Fruit fly (Drosophila melanogaster) ovary, adult (tissue): ENCODE data around the gene Tyler.
A peak's percentile ranks its signal among the peaks of the same experiment; 100 is the strongest.

Experiments
- CG17801 ChIP-seq: fragments of 200-800 bp; optimal IDR thresholded peaks from 2 replicates; lab custom pipeline; 2019; ENCODE audit warnings: missing biosample characterization, mild to moderate bottlenecking, missing genetic modification characterization, moderate library complexity; ENCODE audit not compliant: partially characterized antibody

Tyler gene

DNA sequence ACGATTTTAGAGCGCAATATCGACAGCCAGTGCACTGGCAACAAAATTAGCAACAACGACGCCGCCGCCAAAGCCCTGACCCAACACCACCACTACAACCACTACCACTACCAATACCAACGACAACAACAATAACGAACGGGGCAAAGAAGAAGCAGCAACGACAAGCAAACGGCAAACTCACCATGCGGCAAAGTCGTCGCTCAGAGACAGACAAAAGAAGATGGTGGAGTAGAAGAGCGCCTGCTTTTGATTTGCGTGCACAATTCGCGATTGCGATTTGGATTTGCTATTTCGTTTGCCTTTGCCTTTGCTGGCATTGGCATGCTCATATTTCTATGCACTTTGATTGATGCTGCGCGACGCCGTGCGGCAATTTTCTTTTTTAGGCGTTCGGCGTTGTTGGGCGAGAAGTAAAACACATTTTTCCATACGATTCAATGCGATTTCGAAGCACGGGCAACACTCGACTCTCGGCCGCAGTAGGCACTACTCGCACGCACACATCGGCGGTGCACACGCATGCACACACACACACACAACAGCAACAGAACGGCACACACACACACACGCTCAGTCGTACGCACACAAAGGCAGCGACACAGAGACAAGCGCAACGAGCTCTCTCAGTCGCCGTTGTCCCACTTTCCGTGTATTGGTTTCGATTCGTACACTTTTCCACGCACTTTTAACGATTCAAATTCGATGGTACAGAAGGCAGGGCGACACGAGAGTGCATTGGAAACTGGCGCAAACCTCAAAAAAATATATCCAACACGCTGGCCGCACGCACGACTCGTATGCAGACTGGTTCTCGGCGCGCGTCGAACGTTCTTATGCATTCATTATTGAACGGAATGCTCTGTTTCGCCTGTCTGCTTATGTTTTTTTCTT is 26.4 kb downstream of the Tyler start:
- peak; percentile 25 for TF ChIP-seq CG17801 (GFP tag; lab: Kevin White, UChicago)

DNA sequence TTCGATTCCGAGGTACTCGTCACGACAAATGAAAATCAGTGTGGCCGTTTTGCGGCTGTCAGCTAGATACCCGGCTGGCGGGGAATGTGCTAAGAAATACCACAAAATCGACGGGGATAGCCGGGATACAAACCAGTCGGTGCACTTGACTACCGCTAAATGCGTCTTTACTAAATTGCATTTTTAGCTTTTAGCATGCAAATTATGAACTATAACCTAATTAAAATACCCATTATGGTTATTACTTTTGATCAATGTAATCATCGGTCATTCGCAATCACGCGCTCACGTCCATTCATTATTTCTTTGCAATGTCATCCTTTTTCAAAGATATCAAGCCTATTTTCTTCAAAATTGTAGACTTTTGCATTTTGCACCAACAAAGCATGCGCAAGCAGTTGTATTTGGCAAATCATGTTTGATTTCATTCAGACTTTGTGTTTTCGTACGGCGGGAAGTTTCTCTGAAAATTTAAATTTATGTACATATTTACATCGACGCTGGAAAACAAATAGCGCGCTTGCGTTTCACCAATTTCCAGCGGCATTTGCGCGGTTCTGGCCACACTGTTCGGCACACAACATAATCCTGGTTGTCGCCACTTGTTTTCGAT is 27.1 kb downstream of the Tyler start, which contains the start of gene Rcd-1:
Gene Rcd-1 (plus strand): TSS at position 440 of the 613 bp plus-strand sequence.
- no peak for TF ChIP-seq CG17801 (GFP tag; lab: Kevin White, UChicago)

DNA sequence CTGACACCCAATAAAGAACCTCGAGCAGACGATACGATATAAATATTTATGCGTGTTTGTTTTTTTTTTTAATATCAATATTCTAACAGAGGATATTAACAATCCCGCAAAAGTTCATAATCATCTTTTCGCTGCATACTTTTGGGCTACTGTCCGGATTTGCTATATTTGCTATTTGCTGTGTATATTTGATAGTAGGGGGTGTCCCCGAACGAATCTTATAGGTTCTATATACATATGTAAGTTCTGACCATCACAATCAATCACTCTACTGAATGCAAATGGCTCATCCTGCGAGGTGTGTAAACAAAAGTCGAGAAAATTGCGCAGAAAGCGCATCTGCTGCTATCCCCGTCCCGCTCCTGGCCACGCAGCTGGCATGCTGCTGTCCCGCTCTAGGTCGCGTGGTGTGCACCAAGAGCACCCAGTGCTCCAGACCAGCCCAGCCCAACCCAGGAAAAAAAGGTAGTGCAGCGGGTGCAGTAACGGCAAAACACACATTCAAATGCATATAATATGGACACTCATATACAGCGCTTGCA is 29.5 kb downstream of the Tyler start:
- TF ChIP-seq CG17801 (GFP tag; lab: Kevin White, UChicago): no peak

DNA sequence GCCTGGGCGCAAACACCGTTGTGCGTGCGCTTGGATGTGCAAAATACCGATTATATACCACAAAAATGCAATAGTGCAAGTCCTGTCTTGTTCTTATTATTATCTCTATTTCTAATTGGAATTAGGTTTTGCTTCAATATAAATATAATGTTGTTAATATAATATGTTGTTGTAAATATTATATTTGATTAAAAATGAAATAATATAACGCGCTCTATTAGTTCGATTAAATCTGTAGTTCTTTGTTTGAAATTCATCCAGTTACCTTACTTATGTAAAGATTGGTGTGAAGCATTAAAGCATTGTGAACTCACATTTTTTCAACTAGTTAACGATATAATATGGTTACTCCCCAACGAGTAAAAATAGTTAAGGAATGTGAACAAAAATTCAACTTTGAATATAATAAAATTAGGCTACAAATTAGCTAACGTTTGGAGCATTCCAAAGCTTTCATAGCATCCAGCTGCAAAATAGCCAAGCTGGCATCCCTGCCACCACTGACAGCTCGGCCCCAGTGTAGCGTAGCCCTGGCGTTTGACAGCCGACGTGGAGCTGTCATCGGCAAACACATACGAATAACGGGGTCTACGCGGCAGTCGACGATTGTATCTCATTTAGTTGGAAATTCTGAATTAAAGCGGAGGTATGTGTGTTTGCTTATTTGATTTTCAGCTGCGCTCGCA is 31.6 kb downstream of the Tyler start, which contains the start of the genes CG12237 and Sec61gamma:
Gene CG12237 (minus strand): TSS at position 51 of the 686 bp plus-strand sequence.
Gene Sec61gamma (plus strand): TSS at position 509 of the 686 bp plus-strand sequence.
- TF ChIP-seq CG17801 (GFP tag; lab: Kevin White, UChicago): peak; percentile 45

DNA sequence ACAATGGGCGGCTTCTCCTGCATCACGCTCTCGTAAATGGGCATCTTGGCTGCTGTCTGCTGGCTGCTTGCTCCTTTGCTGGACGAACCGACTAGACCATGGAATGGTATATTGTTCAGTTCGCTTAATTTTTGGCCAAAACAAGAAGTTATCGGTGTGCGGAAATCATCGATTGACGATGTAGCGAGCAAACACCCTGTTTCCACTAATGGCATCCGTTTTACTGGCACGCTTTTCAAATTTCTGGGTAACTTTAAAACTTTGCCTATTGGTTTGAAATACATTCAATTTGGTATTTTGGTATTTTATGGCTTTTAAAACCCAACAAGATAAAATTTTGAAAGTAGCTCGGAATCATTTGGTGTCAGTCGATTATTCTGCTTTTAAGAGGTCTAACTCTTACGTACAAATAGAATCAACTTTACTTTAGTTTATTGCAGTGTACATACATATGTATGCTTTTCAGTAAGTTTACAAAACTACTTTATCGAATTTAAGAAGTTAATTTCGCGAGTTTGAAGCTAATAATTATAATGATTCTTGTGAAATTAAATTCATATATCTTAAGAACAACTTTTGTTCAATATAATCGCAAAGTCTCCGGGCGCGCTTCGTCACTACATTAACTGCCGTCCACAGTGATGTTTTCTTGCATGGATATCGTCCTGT is 34.7 kb downstream of the Tyler start, which contains the start of gene Arp10:
Gene Arp10 (minus strand): TSS at position 304 of the 669 bp plus-strand sequence.
- no peak for TF ChIP-seq CG17801 (GFP tag; lab: Kevin White, UChicago)

DNA sequence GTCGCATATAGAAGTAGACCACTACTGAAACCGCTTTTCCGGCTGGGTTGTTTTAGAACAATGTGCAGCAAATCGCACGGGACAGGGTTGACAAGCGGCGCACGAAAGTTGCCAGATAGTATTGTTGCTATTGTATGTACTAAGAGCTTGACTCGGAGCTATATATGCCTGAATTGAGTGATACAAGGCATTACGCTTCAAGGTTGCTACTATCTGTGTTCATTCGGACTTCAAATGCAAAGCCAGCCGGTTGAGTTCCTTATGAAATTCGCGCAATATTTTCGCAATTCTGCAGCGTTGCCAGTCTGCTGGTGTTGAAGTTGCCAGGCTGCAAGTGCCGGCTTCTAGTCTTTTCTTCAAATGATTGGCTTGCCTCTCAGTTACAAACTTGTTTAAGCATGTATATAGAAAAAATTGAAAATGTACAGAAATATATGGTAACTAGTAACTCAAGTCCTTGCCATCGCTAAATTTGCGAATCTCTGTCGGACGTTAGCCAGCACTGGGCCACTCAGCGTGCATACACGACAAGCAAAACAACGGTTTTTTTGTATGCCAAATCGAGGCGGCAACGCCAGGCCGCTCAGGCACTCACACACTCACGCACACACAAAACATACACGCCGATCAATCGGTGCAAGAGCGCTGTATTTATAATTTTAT is 40.6 kb downstream of the Tyler start, which contains the start of the genes Ranbp21 and Elys:
Gene Ranbp21 (minus strand): TSS at position 513 of the 663 bp plus-strand sequence.
Gene Elys (plus strand): TSS at position 549 of the 663 bp plus-strand sequence.
- TF ChIP-seq CG17801 (GFP tag; lab: Kevin White, UChicago): peak; percentile 13

DNA sequence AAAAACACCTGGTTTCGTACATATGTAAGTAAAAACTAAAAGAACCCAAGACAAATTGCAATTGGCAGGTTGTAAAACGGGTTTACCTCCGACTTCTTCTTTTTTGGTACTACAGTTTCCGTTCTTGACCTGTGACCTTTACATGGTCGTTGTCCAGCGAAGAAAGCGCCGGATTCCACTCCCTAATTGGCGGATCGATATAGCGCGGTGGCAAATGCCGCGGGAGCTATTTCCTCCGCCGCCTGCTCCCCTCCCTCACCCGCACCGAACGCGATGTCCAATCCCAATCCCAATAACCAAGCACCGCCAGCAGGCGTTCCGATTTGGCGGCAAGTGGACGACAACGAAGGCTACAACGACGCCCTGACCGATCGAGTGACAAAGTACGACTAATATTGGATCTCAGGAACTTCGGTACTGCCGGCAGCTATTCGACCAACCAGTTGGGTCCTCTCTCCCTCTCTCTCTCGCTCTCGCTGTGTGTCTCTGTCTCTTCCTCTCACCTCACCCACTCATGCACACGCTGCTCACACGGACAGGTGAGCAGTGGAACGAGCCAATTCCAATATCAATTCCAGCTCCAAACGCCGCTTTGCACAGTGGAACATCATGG is 51.4 kb downstream of the Tyler start:
- peak; percentile 48 for TF ChIP-seq CG17801 (GFP tag; lab: Kevin White, UChicago)

DNA sequence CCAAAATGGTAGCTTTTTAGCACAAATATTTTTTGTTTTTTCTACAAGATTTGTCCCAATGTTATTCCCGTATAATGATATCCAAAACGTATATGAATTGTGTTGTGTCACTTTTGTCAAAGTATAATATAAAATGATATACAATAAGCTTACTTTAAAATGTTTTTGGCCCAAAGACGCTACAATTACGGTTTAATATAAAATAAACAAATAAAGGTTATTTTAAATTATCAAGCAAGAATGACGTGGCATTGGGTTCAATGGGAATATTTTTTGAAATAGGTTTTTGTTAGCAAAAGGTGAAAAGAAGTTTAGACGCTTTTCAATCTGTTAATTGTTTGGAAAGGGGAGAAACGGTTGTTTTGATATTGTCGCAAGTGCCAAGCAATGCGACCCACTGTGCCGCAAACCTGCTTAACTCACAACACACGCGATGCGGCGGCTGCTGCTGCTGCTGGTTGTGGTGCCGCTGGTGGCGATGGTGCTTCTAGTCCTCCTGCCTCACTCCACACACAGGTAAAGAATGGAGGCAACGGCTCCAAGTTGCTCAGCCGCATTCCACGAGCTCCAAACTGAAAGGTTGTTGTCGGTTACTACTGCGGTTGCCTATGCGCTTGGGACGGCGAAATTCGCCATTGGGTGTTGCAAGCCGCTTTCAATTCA is 52.0 kb downstream of the Tyler start:
- no peak for TF ChIP-seq CG17801 (GFP tag; lab: Kevin White, UChicago)

DNA sequence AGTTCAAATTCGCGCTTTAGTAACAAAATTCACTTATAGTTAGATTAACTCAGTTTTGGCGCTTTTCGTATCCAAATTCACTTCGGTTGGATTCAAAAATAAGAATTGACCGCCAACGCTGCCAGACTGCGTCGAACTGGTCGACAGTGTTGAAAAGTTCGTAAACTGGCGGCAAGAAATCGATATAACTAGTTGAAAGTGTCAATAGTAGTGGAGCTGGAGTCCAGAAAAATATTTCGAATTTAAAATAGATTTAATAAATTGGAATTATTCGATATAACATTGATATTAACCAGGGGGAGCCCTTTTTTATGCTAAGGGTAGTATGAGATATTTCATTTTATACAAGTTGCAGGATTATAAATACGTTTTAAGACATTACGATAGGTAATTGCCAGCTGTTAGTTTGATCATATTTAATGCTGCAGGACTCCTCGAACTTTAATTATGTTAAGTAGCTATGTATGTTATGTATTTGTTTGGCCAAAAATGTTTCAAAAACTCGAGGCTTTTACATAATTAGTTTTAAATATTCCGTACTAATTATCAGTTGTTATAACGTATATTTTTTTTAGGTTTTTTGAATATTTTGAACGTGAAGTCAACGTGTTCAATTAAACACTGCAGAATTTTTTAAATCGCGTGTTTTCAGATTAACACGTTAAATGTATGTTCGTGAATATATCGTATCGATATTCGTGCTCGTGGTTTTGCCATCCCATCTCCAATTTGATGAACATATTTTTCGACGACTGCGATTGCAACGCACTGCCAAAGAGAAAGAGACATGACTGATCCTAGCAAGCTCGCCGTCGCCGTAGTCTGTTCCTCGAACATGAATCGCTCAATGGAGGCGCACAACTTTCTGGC is 52.8 kb downstream of the Tyler start, which contains the start of the genes CG14223 and Ssu72:
Gene CG14223 (minus strand): TSS at position 113 of the 870 bp plus-strand sequence.
Gene Ssu72 (plus strand): TSS at position 703 of the 870 bp plus-strand sequence.
- TF ChIP-seq CG17801 (GFP tag; lab: Kevin White, UChicago): no peak
